Worm (Caenorhabditis elegans) whole organism, late embryonic: ENCODE measurements around the gene mrps-26.

Source experiments
- C08G9.2 ChIP-seq: sonication (generic microtip); optimal IDR thresholded peaks from 2 replicates; lab custom pipeline; 2016; ENCODE audit warnings: mild to moderate bottlenecking, missing genetic modification characterization, moderate library complexity, missing compliant biosample characterization
- C38D4.7 ChIP-seq: fragments of 200-800 bp; sonication (Bioruptor generic); optimal IDR thresholded peaks from 2 replicates; lab custom pipeline; 2018; ENCODE audit warnings: mild to moderate bottlenecking, missing genetic modification characterization, moderate library complexity, missing compliant biosample characterization
- F13H6.1 ChIP-seq: sonication (generic microtip); optimal IDR thresholded peaks from 2 replicates; lab custom pipeline; 2016; ENCODE audit warnings: missing genetic modification characterization, missing compliant biosample characterization
- T23F11.4 ChIP-seq: fragments of 200-800 bp; sonication (Bioruptor generic); optimal IDR thresholded peaks from 2 replicates; lab custom pipeline; 2018; ENCODE audit warnings: mild to moderate bottlenecking, missing genetic modification characterization, missing compliant biosample characterization
- Y22D7AL.16 ChIP-seq: sonication (generic microtip); optimal IDR thresholded peaks from 2 replicates; lab custom pipeline; 2016; ENCODE audit warnings: missing genetic modification characterization, missing compliant biosample characterization
- ahr-1 ChIP-seq: sonication (generic microtip); optimal IDR thresholded peaks from 2 replicates; lab custom pipeline; 2016; ENCODE audit warnings: missing genetic modification characterization, missing compliant biosample characterization
- ama-1 ChIP-seq: fragments of 150-350 bp; optimal IDR thresholded peaks from 2 replicates; lab custom pipeline; 2014
- ceh-30 ChIP-seq: fragments of 150-350 bp; optimal IDR thresholded peaks from 2 replicates; lab custom pipeline; 2014; ENCODE audit warnings: missing biosample characterization, missing genetic modification characterization
- ceh-31 ChIP-seq: sonication (generic microtip); optimal IDR thresholded peaks from 2 replicates; lab custom pipeline; 2016; ENCODE audit warnings: missing genetic modification characterization, missing compliant biosample characterization
- ceh-6 ChIP-seq: fragments of 200-800 bp; sonication (Bioruptor generic); optimal IDR thresholded peaks from 2 replicates; lab custom pipeline; 2018; ENCODE audit warnings: mild to moderate bottlenecking, missing genetic modification characterization, missing compliant biosample characterization
- ceh-9 ChIP-seq: sonication (generic microtip); optimal IDR thresholded peaks from 2 replicates; lab custom pipeline; 2016; ENCODE audit warnings: mild to moderate bottlenecking, missing genetic modification characterization, inconsistent platforms, missing compliant biosample characterization
- che-1 ChIP-seq: sonication (generic microtip); optimal IDR thresholded peaks from 2 replicates; lab custom pipeline; 2016; ENCODE audit warnings: mild to moderate bottlenecking, missing genetic modification characterization, missing compliant biosample characterization
- dmd-4 ChIP-seq: sonication (generic microtip); optimal IDR thresholded peaks from 2 replicates; lab custom pipeline; 2016; ENCODE audit warnings: borderline replicate concordance, missing genetic modification characterization, missing compliant biosample characterization
- elt-2 ChIP-seq: sonication (generic microtip); optimal IDR thresholded peaks from 2 replicates; lab custom pipeline; 2016; ENCODE audit warnings: missing genetic modification reagents, missing genetic modification characterization, missing compliant biosample characterization
- elt-4 ChIP-seq: sonication (generic microtip); optimal IDR thresholded peaks from 2 replicates; lab custom pipeline; 2016; ENCODE audit warnings: missing genetic modification characterization, missing compliant biosample characterization
- ets-4 ChIP-seq: sonication (generic microtip); optimal IDR thresholded peaks from 2 replicates; lab custom pipeline; 2016; ENCODE audit warnings: missing genetic modification characterization, missing compliant biosample characterization
- eyg-1 ChIP-seq: sonication (generic microtip); optimal IDR thresholded peaks from 2 replicates; lab custom pipeline; 2016; ENCODE audit warnings: missing genotype, missing genetic modification characterization, missing compliant biosample characterization
- hlh-30 ChIP-seq: sonication (generic microtip); optimal IDR thresholded peaks from 2 replicates; lab custom pipeline; 2017; ENCODE audit warnings: antibody characterized with exemption, missing genetic modification characterization, missing compliant biosample characterization; ENCODE audit not compliant: insufficient read depth
- hlh-6 ChIP-seq: sonication (generic microtip); optimal IDR thresholded peaks from 2 replicates; lab custom pipeline; 2016; ENCODE audit warnings: missing genotype, missing genetic modification characterization, missing compliant biosample characterization
- hlh-8 ChIP-seq: sonication (generic microtip); optimal IDR thresholded peaks from 2 replicates; lab custom pipeline; 2016; ENCODE audit warnings: missing genotype, missing genetic modification characterization, missing compliant biosample characterization
- lim-6 ChIP-seq: sonication (generic microtip); optimal IDR thresholded peaks from 2 replicates; lab custom pipeline; 2016; ENCODE audit warnings: missing genetic modification characterization, missing compliant biosample characterization
- mec-3 ChIP-seq: sonication (generic microtip); optimal IDR thresholded peaks from 2 replicates; lab custom pipeline; 2016; ENCODE audit warnings: borderline replicate concordance, missing genetic modification characterization, missing compliant biosample characterization
- nfya-1 ChIP-seq: sonication (generic microtip); optimal IDR thresholded peaks from 2 replicates; lab custom pipeline; 2017; ENCODE audit warnings: missing genetic modification characterization, mild to moderate bottlenecking, missing compliant biosample characterization, antibody characterized with exemption, moderate library complexity
- nhr-232 ChIP-seq: sonication (generic microtip); optimal IDR thresholded peaks from 2 replicates; lab custom pipeline; 2016; ENCODE audit warnings: missing genetic modification characterization, missing compliant biosample characterization
- npax-4 ChIP-seq: sonication (generic microtip); optimal IDR thresholded peaks from 2 replicates; lab custom pipeline; 2016; ENCODE audit warnings: missing genetic modification characterization, missing compliant biosample characterization
- odd-2 ChIP-seq: sonication (generic microtip); optimal IDR thresholded peaks from 2 replicates; lab custom pipeline; 2017; ENCODE audit warnings: antibody characterized with exemption, mild to moderate bottlenecking, missing genetic modification characterization, missing compliant biosample characterization
- pag-3 ChIP-seq: sonication (generic microtip); optimal IDR thresholded peaks from 2 replicates; lab custom pipeline; 2016; ENCODE audit warnings: missing compliant biosample characterization, missing genetic modification characterization, borderline replicate concordance
- pax-1 ChIP-seq: fragments of 150-350 bp; optimal IDR thresholded peaks from 2 replicates; lab custom pipeline; 2014; ENCODE audit warnings: missing biosample characterization, missing genetic modification characterization
- pqm-1 ChIP-seq: sonication (generic microtip); optimal IDR thresholded peaks from 2 replicates; lab custom pipeline; 2016; ENCODE audit warnings: missing genetic modification characterization, missing compliant biosample characterization
- pros-1 ChIP-seq: fragments of 150-350 bp; optimal IDR thresholded peaks from 2 replicates; lab custom pipeline; 2014; ENCODE audit warnings: missing biosample characterization, missing genetic modification reagents, missing genetic modification characterization
- ref-2 ChIP-seq: sonication (generic microtip); optimal IDR thresholded peaks from 2 replicates; lab custom pipeline; 2016; ENCODE audit warnings: missing genetic modification characterization, missing compliant biosample characterization
- sdc-2 ChIP-seq: sonication (generic microtip); optimal IDR thresholded peaks from 2 replicates; lab custom pipeline; 2016; ENCODE audit warnings: missing genotype, missing genetic modification characterization, missing compliant biosample characterization
- tbx-7 ChIP-seq: sonication (generic microtip); optimal IDR thresholded peaks from 2 replicates; lab custom pipeline; 2016; ENCODE audit warnings: missing genotype, missing genetic modification characterization, missing compliant biosample characterization
- unc-3 ChIP-seq, 2 experiments: fragments of 200-800 bp in 1 of 2; sonication (Bioruptor generic) in 1 of 2; sonication (generic microtip) in 1 of 2; conservative IDR thresholded peaks in 1 of 2; optimal IDR thresholded peaks in 1 of 2; 2 replicates each; pipeline versions ENCODE4 v1.3.6 to Lab custom; 2016 to 2022; ENCODE audit warnings: missing compliant biosample characterization in 2 of 2, missing genetic modification characterization in 2 of 2, missing genetic modification reagents in 1 of 2
- unc-55 ChIP-seq: sonication (generic microtip); optimal IDR thresholded peaks from 2 replicates; lab custom pipeline; 2017; ENCODE audit warnings: missing biosample characterization, missing genetic modification reagents, missing genetic modification characterization
- unc-86 ChIP-seq: sonication (generic microtip); optimal IDR thresholded peaks from 2 replicates; lab custom pipeline; 2016; ENCODE audit warnings: missing genetic modification characterization, missing compliant biosample characterization
- zip-5 ChIP-seq: sonication (generic microtip); optimal IDR thresholded peaks from 2 replicates; lab custom pipeline; 2016; ENCODE audit warnings: missing genetic modification characterization, missing compliant biosample characterization
- ztf-16 ChIP-seq: sonication (generic microtip); optimal IDR thresholded peaks from 2 replicates; lab custom pipeline; 2017; ENCODE audit warnings: missing genetic modification characterization, missing compliant biosample characterization

Gene mrps-26

ce11 chrIII:5193266-5193665 lies 41.1 kb upstream of the mrps-26 start:
- TF ChIP-seq unc-3 (GFP tag; conservative IDR thresholded peaks at IDR 0.05; lab: Robert Waterston, UW) (no peak), unc-3 (tag; optimal IDR thresholded peaks at IDR 0.05; lab: Kevin White, UChicago) (no peak), hlh-30 (tag; lab: Kevin White, UChicago) (peak; percentile 18)

ce11 chrIII:5195690-5196089 lies 38.7 kb upstream of the mrps-26 start, which contains the start of gene moc-6:
Gene moc-6, plus strand, starts transcription at chrIII:5195990.
- TF ChIP-seq ceh-30 (tag; lab: Kevin White, UChicago) (no peak), pros-1 (tag; lab: Kevin White, UChicago) (no peak), ref-2 (tag; lab: Kevin White, UChicago) (no peak), C38D4.7 (GFP tag; lab: Kevin White, UChicago) (no peak), eyg-1 (tag; lab: Kevin White, UChicago) (no peak), mec-3 (no peak), nhr-232 (tag; lab: Kevin White, UChicago) (no peak), T23F11.4 (GFP tag; lab: Kevin White, UChicago) (no peak), unc-3 (GFP tag; conservative IDR thresholded peaks at IDR 0.05; lab: Robert Waterston, UW) (no peak), unc-3 (tag; optimal IDR thresholded peaks at IDR 0.05; lab: Kevin White, UChicago) (no peak), tbx-7 (tag; lab: Kevin White, UChicago) (no peak), odd-2 (tag; lab: Kevin White, UChicago) (no peak)

- TF ChIP-seq che-1 (tag; lab: Kevin White, UChicago) (no peak), F13H6.1 (tag; lab: Kevin White, UChicago) (no peak), Y22D7AL.16 (tag; lab: Kevin White, UChicago) (no peak), unc-3 (GFP tag; conservative IDR thresholded peaks at IDR 0.05; lab: Robert Waterston, UW) (no peak), unc-3 (tag; optimal IDR thresholded peaks at IDR 0.05; lab: Kevin White, UChicago) (no peak), dmd-4 (no peak), pag-3 (tag; lab: Kevin White, UChicago) (no peak), hlh-8 (no peak), zip-5 (tag; lab: Kevin White, UChicago) (no peak), eyg-1 (tag; lab: Kevin White, UChicago) (no peak), elt-4 (tag; lab: Kevin White, UChicago) (no peak)
- TF ChIP-seq, all 69 proteins: peak for 0
These were observed 37.9 kb upstream of the mrps-26 start for ce11 chrIII:5196298-5197045.

- TF ChIP-seq hlh-6 (tag; lab: Kevin White, UChicago) (no peak), tbx-7 (tag; lab: Kevin White, UChicago) (no peak), ztf-16 (tag; lab: Kevin White, UChicago) (no peak), ceh-6 (GFP tag; lab: Kevin White, UChicago) (no peak), ama-1 (no peak), unc-86 (tag; lab: Kevin White, UChicago) (no peak)
These were observed 34.8 kb upstream of the mrps-26 start, which contains the start of gene emb-8 for ce11 chrIII:5199577-5199976. Gene emb-8, minus strand, starts transcription at chrIII:5199677.

ce11 chrIII:5200349-5200748 lies 34.1 kb upstream of the mrps-26 start:
- no peak for TF ChIP-seq npax-4 (tag; lab: Kevin White, UChicago)
- TF ChIP-seq elt-2 (tag; lab: Kevin White, UChicago), result no peak
- TF ChIP-seq ceh-31 (tag; lab: Kevin White, UChicago), result no peak
- TF ChIP-seq nfya-1, result no peak
- TF ChIP-seq unc-55 (GFP tag; lab: Kevin White, UChicago), result no peak
- TF ChIP-seq sdc-2 (tag; lab: Kevin White, UChicago), result no peak
- TF ChIP-seq lim-6 (tag; lab: Kevin White, UChicago), result no peak
- TF ChIP-seq ceh-30 (tag; lab: Kevin White, UChicago), result no peak
- no peak for TF ChIP-seq pax-1 (tag; lab: Kevin White, UChicago)
- no peak for TF ChIP-seq ceh-9 (tag; lab: Kevin White, UChicago)
- TF ChIP-seq hlh-8, result no peak
- no peak for TF ChIP-seq C08G9.2 (tag; lab: Kevin White, UChicago)
- no peak for TF ChIP-seq unc-86 (tag; lab: Kevin White, UChicago)
- no peak for TF ChIP-seq ahr-1
- no peak for TF ChIP-seq pqm-1 (tag; lab: Kevin White, UChicago)
- no peak for TF ChIP-seq ets-4 (tag; lab: Kevin White, UChicago)
